Worm (Caenorhabditis elegans): ENCODE measurements around the gene lgc-31.

- no peak for TF ChIP-seq klf-2 (GFP tag; conservative IDR thresholded peaks at IDR 0.05)
- no peak for TF ChIP-seq med-1 (GFP tag; optimal IDR thresholded peaks at IDR 0.05; ENCODE audit: insufficient read depth)
- TF ChIP-seq ref-1 (GFP tag; conservative IDR thresholded peaks at IDR 0.05): no peak
- TF ChIP-seq cog-1 (tag; optimal IDR thresholded peaks at IDR 0.05): no peak
- no peak for TF ChIP-seq flt-1 (GFP tag; IDR thresholded peaks at IDR 0.05)
- TF ChIP-seq ztf-23 (GFP tag; IDR thresholded peaks at IDR 0.05): no peak
- TF ChIP-seq ztf-29 (GFP tag; IDR thresholded peaks at IDR 0.05): no peak
- no peak for TF ChIP-seq tab-1 (GFP tag; IDR thresholded peaks at IDR 0.05)
- TF ChIP-seq T22C8.4 (GFP tag; IDR thresholded peaks at IDR 0.05): no peak
Measured at ce11 chrV:15529069-15529468, 7.2 kb upstream of the lgc-31 start, which contains the start of gene srh-276.

All from whole organism, midembryonic.